Fruit fly (Drosophila melanogaster): ENCODE data around the gene Vps45.
A peak's percentile ranks its signal among the peaks of the same experiment; 100 is the strongest.

Vps45 gene

dm6 chr3R:9577382-9578137 is 13.8 kb downstream of the Vps45 start, which contains the start of the genes Kap-alpha3 and Son (continued):
- peak in 1 of 2 experiments; percentile 76 for TF ChIP-seq Eip74EF (GFP tag; optimal IDR thresholded peaks at IDR 0.05)
- TF ChIP-seq CG18619 (GFP tag; optimal IDR thresholded peaks at IDR 0.05), result peak; percentile 96
- TF ChIP-seq Hr51 (GFP tag; optimal IDR thresholded peaks at IDR 0.05), result peak; percentile 86 to 95
- peak; percentile 47 for TF ChIP-seq gfzf (GFP tag; optimal IDR thresholded peaks at IDR 0.05)
- peak; percentile 87 for TF ChIP-seq Rx (GFP tag; IDR thresholded peaks at IDR 0.05)
- TF ChIP-seq al (GFP tag; IDR thresholded peaks at IDR 0.05), result peak; percentile 88
- peak; percentile 82 for TF ChIP-seq Hand (GFP tag; optimal IDR thresholded peaks at IDR 0.05)
- peak; percentile 91 for TF ChIP-seq Scr (GFP tag; IDR thresholded peaks at IDR 0.05; ENCODE audit: partially characterized antibody)
- peak; percentile 86 for TF ChIP-seq Optix (GFP tag; IDR thresholded peaks at IDR 0.05)
- TF ChIP-seq Atf-2 (GFP tag; optimal IDR thresholded peaks at IDR 0.05), result peak; percentile 90
- peak; percentile 74 for TF ChIP-seq CG14050 (GFP tag; IDR thresholded peaks at IDR 0.05)
- peak; percentile 83 for TF ChIP-seq az2 (GFP tag; optimal IDR thresholded peaks at IDR 0.05)
- TF ChIP-seq usp (GFP tag; optimal IDR thresholded peaks at IDR 0.05), result no peak
- peak; percentile 87 for TF ChIP-seq CG4282 (GFP tag; optimal IDR thresholded peaks at IDR 0.05)
- TF ChIP-seq CG30431 (GFP tag; optimal IDR thresholded peaks at IDR 0.05), result peak; percentile 90
- TF ChIP-seq HLH3B (GFP tag; IDR thresholded peaks at IDR 0.05), result peak; percentile 85
- peak; percentile 84 for TF ChIP-seq ase (GFP tag; IDR thresholded peaks at IDR 0.05)
- TF ChIP-seq CG18011 (GFP tag; optimal IDR thresholded peaks at IDR 0.05), result peak; percentile 80
- TF ChIP-seq toy (GFP tag; IDR thresholded peaks at IDR 0.05), result peak; percentile 69; the same call in 1 of the 2 replicates
- peak; percentile 92 for TF ChIP-seq CG15514 (GFP tag; optimal IDR thresholded peaks at IDR 0.05)
- TF ChIP-seq fru (optimal IDR thresholded peaks at IDR 0.05), result no peak
- peak; percentile 76 for TF ChIP-seq CG2202 (tag; optimal IDR thresholded peaks at IDR 0.05)
- TF ChIP-seq CG15601 (tag; optimal IDR thresholded peaks at IDR 0.05), result peak; percentile 93
- peak; percentile 83 for TF ChIP-seq CG3838 (GFP tag; optimal IDR thresholded peaks at IDR 0.05)
- TF ChIP-seq CG1832 (GFP tag; optimal IDR thresholded peaks at IDR 0.05), result no peak
- peak; percentile 85 for TF ChIP-seq unc-4 (GFP tag; IDR thresholded peaks at IDR 0.05; ENCODE audit: partially characterized antibody)
- TF ChIP-seq cwo (GFP tag; optimal IDR thresholded peaks at IDR 0.05), result peak; percentile 79
- TF ChIP-seq wor (GFP tag; IDR thresholded peaks at IDR 0.05), result peak; percentile 72
- peak; percentile 37 to 79 for TF ChIP-seq tll (GFP tag; optimal IDR thresholded peaks at IDR 0.05)
- peak; percentile 100 for TF ChIP-seq CG13123 (GFP tag; optimal IDR thresholded peaks at IDR 0.05)
- peak; percentile 85 for TF ChIP-seq en (GFP tag; optimal IDR thresholded peaks at IDR 0.05)
- TF ChIP-seq shn (GFP tag; optimal IDR thresholded peaks at IDR 0.05), result peak; percentile 96
- TF ChIP-seq tio (GFP tag; optimal IDR thresholded peaks at IDR 0.05), result peak; percentile 90
- peak; percentile 91 for TF ChIP-seq CrebB (tag; optimal IDR thresholded peaks at IDR 0.05)
- TF ChIP-seq knrl (GFP tag; IDR thresholded peaks at IDR 0.05; ENCODE audit: partially characterized antibody), result peak; percentile 91
- peak; percentile 92 for TF ChIP-seq pb (GFP tag; optimal IDR thresholded peaks at IDR 0.05)
- peak; percentile 89 for TF ChIP-seq CG8924 (tag; optimal IDR thresholded peaks at IDR 0.05)
- TF ChIP-seq p53 (GFP tag; optimal IDR thresholded peaks at IDR 0.05), result peak; percentile 83
- TF ChIP-seq Taf1 (GFP tag; IDR thresholded peaks at IDR 0.05), result peak; percentile 60; the same call in 1 of the 2 replicates
- peak; percentile 96 for TF ChIP-seq BEAF-32 (GFP tag; optimal IDR thresholded peaks at IDR 0.05)
- peak; percentile 79 for TF ChIP-seq CG10462 (GFP tag; optimal IDR thresholded peaks at IDR 0.05)
- TF ChIP-seq bbx (GFP tag; IDR thresholded peaks at IDR 0.05; ENCODE audit: partially characterized antibody), result peak; percentile 64
- TF ChIP-seq sna (GFP tag; IDR thresholded peaks at IDR 0.05; ENCODE audit: partially characterized antibody), result peak; percentile 82
- TF ChIP-seq ara (GFP tag; IDR thresholded peaks at IDR 0.05), result peak; percentile 76
- TF ChIP-seq CG2120 (GFP tag; optimal IDR thresholded peaks at IDR 0.05), result peak; percentile 93
- peak; percentile 97 for TF ChIP-seq NC2β (GFP tag; optimal IDR thresholded peaks at IDR 0.05)
- TF ChIP-seq slou (GFP tag; optimal IDR thresholded peaks at IDR 0.05), result peak; percentile 84

All from whole organism, embryonic.